Fruit fly (Drosophila melanogaster) whole organism, embryonic: ENCODE measurements around the gene cerv.

Experiments used
- Blimp-1 ChIP-seq: fragments of 200-800 bp; sonication (Bioruptor generic); optimal IDR thresholded peaks from 3 replicates; lab custom pipeline; 2018; ENCODE audit warnings: missing biosample characterization, missing genetic modification characterization, mild to moderate bottlenecking, moderate library complexity, missing genetic modification reagents
- CG11398 ChIP-seq: fragments of 200-800 bp; sonication (Bioruptor generic); optimal IDR thresholded peaks from 2 replicates; lab custom pipeline; 2016; ENCODE audit warnings: missing biosample characterization, missing genetic modification characterization
- CG12071 ChIP-seq: fragments of 200-800 bp; sonication (Bioruptor generic); optimal IDR thresholded peaks from 3 replicates; lab custom pipeline; 2018; ENCODE audit warnings: missing biosample characterization, mild to moderate bottlenecking, missing genetic modification characterization
- CG13775 ChIP-seq: fragments of 200-800 bp; sonication (Bioruptor generic); optimal IDR thresholded peaks from 3 replicates; lab custom pipeline; 2017; ENCODE audit warnings: missing biosample characterization, mild to moderate bottlenecking, missing genetic modification characterization
- CG1603 ChIP-seq: fragments of 200-800 bp; sonication (Bioruptor generic); optimal IDR thresholded peaks from 2 replicates; lab custom pipeline; 2019; ENCODE audit warnings: missing biosample characterization, mild to moderate bottlenecking, missing genetic modification characterization, moderate library complexity
- CG17361 ChIP-seq: fragments of 200-800 bp; sonication (Bioruptor generic); IDR thresholded peaks from 3 replicates; pipeline ENCODE4 v1.3.6; 2022; ENCODE audit warnings: missing biosample characterization, missing genetic modification characterization
- CG1832 ChIP-seq: fragments of 200-800 bp; sonication (Bioruptor generic); optimal IDR thresholded peaks from 2 replicates; lab custom pipeline; 2017; ENCODE audit warnings: missing biosample characterization, mild to moderate bottlenecking, missing genetic modification characterization, inconsistent platforms
- CG6254 ChIP-seq: fragments of 200-800 bp; sonication (Bioruptor generic); optimal IDR thresholded peaks from 3 replicates; lab custom pipeline; 2017; ENCODE audit warnings: mild to moderate bottlenecking, missing biosample characterization, missing genetic modification reagents, missing genetic modification characterization
- CG7928 ChIP-seq: fragments of 200-800 bp; sonication (Bioruptor generic); optimal IDR thresholded peaks from 2 replicates; lab custom pipeline; 2017; ENCODE audit warnings: missing biosample characterization, mild to moderate bottlenecking, missing genetic modification characterization
- CG8089 ChIP-seq: fragments of 200-800 bp; sonication (Bioruptor generic); optimal IDR thresholded peaks from 3 replicates; lab custom pipeline; 2016; ENCODE audit warnings: missing biosample characterization, missing genetic modification characterization
- D19A ChIP-seq: fragments of 200-800 bp; optimal IDR thresholded peaks from 3 replicates; lab custom pipeline; 2019; ENCODE audit warnings: missing biosample characterization, mild to moderate bottlenecking, missing genetic modification characterization, moderate library complexity
- Fer2 ChIP-seq: fragments of 200-800 bp; sonication (Bioruptor generic); optimal IDR thresholded peaks from 2 replicates; lab custom pipeline; 2018; ENCODE audit warnings: missing biosample characterization, mild to moderate bottlenecking, missing genetic modification characterization, moderate library complexity
- HHEX ChIP-seq: fragments of 200-800 bp; sonication (Bioruptor generic); optimal IDR thresholded peaks from 3 replicates; lab custom pipeline; 2017; ENCODE audit warnings: missing biosample characterization, mild to moderate bottlenecking, missing genetic modification characterization, missing genetic modification reagents
- Meics ChIP-seq: fragments of 200-800 bp; sonication (Bioruptor generic); optimal IDR thresholded peaks from 2 replicates; lab custom pipeline; 2017; ENCODE audit warnings: missing biosample characterization, mild to moderate bottlenecking, missing genetic modification characterization
- Neu2 ChIP-seq: fragments of 200-800 bp; sonication (Bioruptor generic); optimal IDR thresholded peaks from 3 replicates; lab custom pipeline; 2016; ENCODE audit warnings: missing biosample characterization, missing genetic modification characterization, borderline replicate concordance
- Opbp ChIP-seq: fragments of 200-800 bp; sonication (Bioruptor generic); IDR thresholded peaks from 3 replicates; pipeline ENCODE4 v1.3.6; 2022; ENCODE audit warnings: missing biosample characterization, missing genetic modification characterization; ENCODE audit not compliant: partially characterized antibody
- Stat92E ChIP-seq, 3 experiments: fragments of >200 bp in 2 of 3; fragments of 200-800 bp in 1 of 3; sonication (Bioruptor generic) in 1 of 3; optimal IDR thresholded peaks; 2 replicates each; lab custom pipeline; 2017 to 2019; ENCODE audit warnings: missing biosample characterization in 3 of 3, missing genetic modification characterization in 3 of 3, mild to moderate bottlenecking in 1 of 3, moderate library complexity in 1 of 3
- Xbp1 ChIP-seq: fragments of 200-800 bp; sonication (Bioruptor generic); optimal IDR thresholded peaks from 3 replicates; lab custom pipeline; 2016; ENCODE audit warnings: missing biosample characterization, mild to moderate bottlenecking, missing genetic modification characterization
- ato ChIP-seq: fragments of 200-800 bp; sonication (Bioruptor generic); IDR thresholded peaks from 2 replicates; pipeline ENCODE4 v1.3.6; 2022; ENCODE audit warnings: missing biosample characterization, missing genetic modification characterization; ENCODE audit not compliant: partially characterized antibody
- bbx ChIP-seq: fragments of 200-800 bp; sonication (Bioruptor generic); IDR thresholded peaks from 2 replicates; pipeline ENCODE4 v1.3.6; 2022; ENCODE audit warnings: missing biosample characterization, missing genetic modification characterization; ENCODE audit not compliant: partially characterized antibody
- bcd ChIP-seq: fragments of 200-800 bp; sonication (Bioruptor generic); optimal IDR thresholded peaks from 2 replicates; lab custom pipeline; 2017; ENCODE audit warnings: missing biosample characterization, mild to moderate bottlenecking, missing genetic modification characterization
- caup ChIP-seq: fragments of 200-800 bp; sonication (Bioruptor generic); optimal IDR thresholded peaks from 3 replicates; lab custom pipeline; 2017; ENCODE audit warnings: missing biosample characterization, mild to moderate bottlenecking, missing genetic modification characterization, moderate library complexity; ENCODE audit not compliant: severe bottlenecking
- chif ChIP-seq, 2 experiments: fragments of 200-800 bp; sonication (Bioruptor generic); optimal IDR thresholded peaks; 3 replicates each; lab custom pipeline; 2016; ENCODE audit warnings: missing biosample characterization in 2 of 2, missing genetic modification characterization in 2 of 2
- chm ChIP-seq: fragments of 200-800 bp; sonication (Bioruptor generic); IDR thresholded peaks from 2 replicates; pipeline ENCODE4 v1.3.6; 2022; ENCODE audit warnings: missing biosample characterization, missing genetic modification characterization
- chn ChIP-seq: fragments of 200-800 bp; sonication (Bioruptor generic); optimal IDR thresholded peaks from 2 replicates; lab custom pipeline; 2016; ENCODE audit warnings: missing biosample characterization, missing genetic modification characterization
- ems ChIP-seq: fragments of 200-800 bp; sonication (Bioruptor generic); optimal IDR thresholded peaks from 3 replicates; lab custom pipeline; 2016; ENCODE audit warnings: missing biosample characterization, missing genetic modification characterization
- gsb ChIP-seq: fragments of 200-800 bp; sonication (Bioruptor generic); IDR thresholded peaks from 2 replicates; pipeline ENCODE4 v1.3.6; 2022; ENCODE audit warnings: missing biosample characterization, missing genetic modification characterization
- gsb-n ChIP-seq: fragments of 200-800 bp; sonication (Bioruptor generic); optimal IDR thresholded peaks from 3 replicates; lab custom pipeline; 2018; ENCODE audit warnings: missing biosample characterization, mild to moderate bottlenecking, missing genetic modification characterization
- hth ChIP-seq: fragments of >200 bp; optimal IDR thresholded peaks from 2 replicates; lab custom pipeline; 2017; ENCODE audit warnings: inconsistent platforms
- kah ChIP-seq: fragments of 200-800 bp; sonication (Bioruptor generic); optimal IDR thresholded peaks from 2 replicates; lab custom pipeline; 2018; ENCODE audit warnings: missing biosample characterization, mild to moderate bottlenecking, missing genetic modification characterization
- lab ChIP-seq: fragments of 200-800 bp; sonication (Bioruptor generic); optimal IDR thresholded peaks from 3 replicates; lab custom pipeline; 2017; ENCODE audit warnings: missing biosample characterization, missing genetic modification characterization, mild to moderate bottlenecking, moderate library complexity, missing genetic modification reagents
- lmd ChIP-seq: fragments of 200-800 bp; sonication (Bioruptor generic); IDR thresholded peaks from 2 replicates; pipeline ENCODE4 v1.3.6; 2022; ENCODE audit warnings: missing biosample characterization, missing genetic modification characterization
- mam ChIP-seq: fragments of 200-800 bp; sonication (Bioruptor generic); optimal IDR thresholded peaks from 3 replicates; lab custom pipeline; 2016; ENCODE audit warnings: missing biosample characterization, missing genetic modification characterization
- mirr ChIP-seq: fragments of 200-800 bp; sonication (Bioruptor generic); optimal IDR thresholded peaks from 3 replicates; lab custom pipeline; 2018; ENCODE audit warnings: missing biosample characterization, mild to moderate bottlenecking, missing genetic modification characterization
- mld ChIP-seq: fragments of 200-800 bp; sonication (Bioruptor generic); IDR thresholded peaks from 3 replicates; pipeline ENCODE4 v1.3.6; 2022; ENCODE audit warnings: missing biosample characterization, missing genetic modification characterization; ENCODE audit not compliant: partially characterized antibody
- p53 ChIP-seq: fragments of 200-800 bp; sonication (Bioruptor generic); optimal IDR thresholded peaks from 2 replicates; lab custom pipeline; 2016; ENCODE audit warnings: missing biosample characterization, missing genetic modification characterization
- pb ChIP-seq: fragments of 200-800 bp; sonication (Bioruptor generic); optimal IDR thresholded peaks from 3 replicates; lab custom pipeline; 2016; ENCODE audit warnings: missing biosample characterization, missing genetic modification characterization
- pho ChIP-seq: fragments of 200-800 bp; sonication (Bioruptor generic); optimal IDR thresholded peaks from 2 replicates; lab custom pipeline; 2016; ENCODE audit warnings: missing biosample characterization, missing genetic modification characterization
- ranshi ChIP-seq: fragments of 200-800 bp; sonication (Bioruptor generic); IDR thresholded peaks from 2 replicates; pipeline ENCODE4 v1.3.6; 2022; ENCODE audit warnings: missing biosample characterization, missing genetic modification characterization
- seq ChIP-seq: fragments of 200-800 bp; sonication (Bioruptor generic); IDR thresholded peaks from 2 replicates; pipeline ENCODE4 v1.3.6; 2022; ENCODE audit warnings: missing biosample characterization, missing genetic modification characterization
- slp2 ChIP-seq: fragments of 200-800 bp; sonication (Bioruptor generic); optimal IDR thresholded peaks from 2 replicates; lab custom pipeline; 2016; ENCODE audit warnings: missing biosample characterization, missing genetic modification characterization
- twi ChIP-seq: fragments of 200-800 bp; optimal IDR thresholded peaks from 2 replicates; lab custom pipeline; 2019; ENCODE audit warnings: missing biosample characterization, mild to moderate bottlenecking, missing genetic modification characterization, moderate library complexity

The cerv gene

dm6 chrX:15591721-15592491 is 13.9 kb upstream of the cerv start (continued):
- TF ChIP-seq ems (GFP tag; lab: Kevin White, UChicago) (no peak), gsb-n (peak; percentile 9), caup (GFP tag; lab: Kevin White, UChicago) (no peak), lab (GFP tag; lab: Kevin White, UChicago) (peak; percentile 57), CG7928 (GFP tag; lab: Kevin White, UChicago) (no peak), kah (GFP tag; lab: Kevin White, UChicago) (no peak), mirr (GFP tag; lab: Kevin White, UChicago) (no peak), Xbp1 (GFP tag; lab: Kevin White, UChicago) (peak; percentile 50), chm (GFP tag; lab: Robert Waterston, UW) (no peak), CG8089 (GFP tag; lab: Kevin White, UChicago) (peak; percentile 6), lmd (GFP tag; lab: Robert Waterston, UW) (0 out of 2 replicates have a peak, but pooled peaks have one; percentile 39), D19A (tag; lab: Kevin White, UChicago) (no peak), bbx (GFP tag; lab: Robert Waterston, UW) (no peak), pb (GFP tag; lab: Kevin White, UChicago) (no peak), p53 (GFP tag; lab: Kevin White, UChicago) (no peak), CG6254 (GFP tag; lab: Kevin White, UChicago) (peak; percentile 16), chif (GFP tag; optimal IDR thresholded peaks at IDR 0.05; lab: Kevin White, UChicago) (peak; percentile 21 to 44), twi (tag; lab: Kevin White, UChicago) (no peak), CG12071 (peak; percentile 9), HHEX (peak; percentile 49), Blimp-1 (peak; percentile 38), Stat92E (GFP tag; optimal IDR thresholded peaks at IDR 0.05; lab: Kevin White, UChicago) (no peak), ato (GFP tag; lab: Robert Waterston, UW) (no peak), Opbp (no peak), chn (GFP tag; lab: Kevin White, UChicago) (peak; percentile 16), CG11398 (peak; percentile 10), bcd (GFP tag; lab: Kevin White, UChicago) (peak; percentile 52), CG17361 (GFP tag; lab: Robert Waterston, UW) (peak; percentile 51; the same call in 1 of the 3 replicates), mld (GFP tag; lab: Robert Waterston, UW) (no peak), pho (GFP tag; lab: Kevin White, UChicago) (peak; percentile 40), Meics (GFP tag; lab: Kevin White, UChicago) (peak; percentile 36), mam (peak; percentile 1), slp2 (GFP tag; lab: Kevin White, UChicago) (no peak), CG13775 (GFP tag; lab: Kevin White, UChicago) (peak; percentile 36), gsb (no peak), hth (no peak), CG1832 (no peak), ranshi (GFP tag; lab: Robert Waterston, UW) (no peak), Neu2 (GFP tag; lab: Kevin White, UChicago) (no peak), Fer2 (tag; lab: Kevin White, UChicago) (no peak), CG1603 (tag; lab: Kevin White, UChicago) (peak; percentile 33), seq (GFP tag; lab: Robert Waterston, UW) (0 out of 2 replicates have a peak, but pooled peaks have one; percentile 27)
- TF ChIP-seq, all 482 proteins: peak for 169
